Worm (Caenorhabditis elegans): ENCODE results near the gene srh-62.

Gene srh-62

DNA sequence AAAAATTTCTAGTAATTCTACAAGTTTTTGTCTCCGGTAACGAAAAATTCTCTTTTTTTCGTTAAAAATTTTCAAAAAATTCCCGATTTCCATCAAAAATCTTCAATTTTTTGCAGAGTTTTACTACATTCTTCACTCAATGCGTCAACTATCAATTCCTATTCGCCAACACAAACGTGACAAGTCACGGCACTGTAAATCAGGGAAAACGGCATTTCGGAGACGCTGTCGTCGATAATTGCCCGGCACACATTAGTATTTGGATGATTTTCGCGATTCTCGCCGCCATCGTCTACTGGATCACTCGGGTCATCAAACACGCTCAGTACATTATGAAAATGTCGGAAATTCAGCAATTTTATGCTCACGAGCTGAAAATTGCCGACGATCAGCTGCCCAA is 51.1 kb downstream of the srh-62 start:
- no peak for TF ChIP-seq tab-1 (GFP tag; IDR thresholded peaks at IDR 0.05)
- no peak for TF ChIP-seq T22C8.4 (GFP tag; IDR thresholded peaks at IDR 0.05)
- no peak for TF ChIP-seq klf-2 (GFP tag; conservative IDR thresholded peaks at IDR 0.05)
- TF ChIP-seq flt-1 (GFP tag; IDR thresholded peaks at IDR 0.05), result no peak
- TF ChIP-seq ztf-23 (GFP tag; IDR thresholded peaks at IDR 0.05), result no peak
